Worm (Caenorhabditis elegans) whole organism, young adult: Measurements from ENCODE around the gene tsr-2.
"Not testable (repeated sequence)": the region's sequence is repeated elsewhere in the genome, so short reads cannot be mapped to it uniquely, and the experiment has no call there.

Experiments
- ceh-40 ChIP-seq: fragments of 200-800 bp; sonication (Bioruptor generic); IDR thresholded peaks from 2 replicates; pipeline ENCODE4 v1.3.6; 2022; ENCODE audit warnings: missing genetic modification characterization, missing compliant biosample characterization
- dpl-1 ChIP-seq: fragments of 150-350 bp; optimal IDR thresholded peaks from 2 replicates; lab custom pipeline; 2014; ENCODE audit warnings: missing biosample characterization, missing genetic modification reagents, missing genetic modification characterization
- hmg-1.2 ChIP-seq: fragments of 200-800 bp; sonication (Bioruptor generic); IDR thresholded peaks from 2 replicates; pipeline ENCODE4 v1.3.6; 2022; ENCODE audit warnings: missing genetic modification reagents, missing genetic modification characterization, missing compliant biosample characterization
- pha-4 ChIP-seq: fragments of 150-350 bp; sonication (generic microtip); optimal IDR thresholded peaks from 2 replicates; lab custom pipeline; 2014; ENCODE audit warnings: missing biosample characterization, missing genetic modification reagents, missing genetic modification characterization
- tbx-9 ChIP-seq: sonication (generic microtip); optimal IDR thresholded peaks from 2 replicates; lab custom pipeline; 2016; ENCODE audit warnings: borderline replicate concordance, missing genetic modification characterization, inconsistent platforms, missing compliant biosample characterization

DNA sequence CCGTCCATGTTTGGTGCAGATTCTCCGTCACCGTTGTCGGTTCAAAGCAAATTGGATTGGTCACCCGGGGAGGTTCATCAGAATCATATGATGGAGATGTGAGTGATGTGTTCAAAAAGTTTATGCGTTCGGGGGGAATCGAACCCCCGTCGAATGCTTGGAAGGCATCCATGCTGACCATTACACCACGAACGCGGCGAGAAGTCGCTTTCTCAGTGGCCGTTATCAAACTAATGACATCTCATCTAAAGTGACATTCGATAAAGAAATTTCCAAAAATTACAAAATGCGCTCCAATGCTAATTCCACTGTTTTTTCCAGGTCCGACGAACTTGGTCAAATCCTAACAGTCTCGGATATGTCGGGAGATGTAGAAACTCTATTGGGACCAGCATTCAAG lies 14.3 kb downstream of the tsr-2 start:
- not testable (repeated sequence) for TF ChIP-seq tbx-9 (tag; lab: Kevin White, UChicago); pha-4 (tag; lab: Kevin White, UChicago); dpl-1 (GFP tag; lab: Kevin White, UChicago); ceh-40 (GFP tag; lab: Robert Waterston, UW)
- TF ChIP-seq hmg-1.2: peak; percentile 33; the same call in 1 of the 2 replicates
